Fruit fly (Drosophila melanogaster): ENCODE data around the gene CG15169.

The CG15169 gene

DNA sequence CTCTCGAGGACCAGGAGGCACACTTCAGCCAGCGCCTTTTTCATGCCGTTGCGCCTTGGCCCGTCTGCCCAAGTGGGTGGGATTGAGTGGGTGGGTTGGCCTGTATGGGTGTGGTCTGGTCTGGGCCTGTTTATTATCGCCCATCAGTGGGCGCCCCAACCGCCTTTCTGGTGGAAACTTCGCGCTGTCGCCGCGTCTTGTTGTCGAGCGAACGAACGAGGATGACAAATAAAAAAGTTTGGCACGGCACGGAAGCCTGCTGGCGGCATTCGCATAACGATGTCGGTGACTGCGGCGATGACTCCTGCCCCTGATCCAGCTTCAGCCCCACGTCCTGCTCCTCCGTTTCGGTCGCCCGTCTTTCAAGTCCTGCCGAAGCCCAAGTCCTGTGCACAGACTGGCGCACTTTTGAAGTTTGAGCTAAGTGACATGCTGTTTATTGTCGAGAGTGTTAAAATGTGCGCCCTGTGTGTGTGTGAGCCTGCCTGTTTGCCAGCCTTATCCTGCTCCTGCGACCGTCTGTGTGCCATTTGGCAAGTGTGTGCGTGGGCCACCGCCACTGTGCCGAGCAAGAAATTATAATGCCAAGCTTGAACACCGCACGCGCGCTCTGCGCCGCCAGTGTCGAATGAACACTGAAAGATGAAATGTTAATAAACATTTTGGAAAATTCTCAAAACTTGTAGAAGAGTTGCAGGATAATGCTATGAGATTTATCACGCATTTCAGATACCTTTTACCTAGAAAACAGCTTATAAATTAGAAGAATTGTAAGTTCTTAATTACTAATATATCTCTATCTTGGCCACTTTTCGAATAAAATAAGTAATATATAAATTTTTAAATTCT lies 23.4 kb downstream of the CG15169 start (continued):
- TF ChIP-seq crol (GFP tag; IDR thresholded peaks at IDR 0.05) (no peak), CG12155 (GFP tag; optimal IDR thresholded peaks at IDR 0.05) (peak; percentile 18), CG6689 (GFP tag; IDR thresholded peaks at IDR 0.05) (peak; percentile 53; the same call in 1 of the 2 replicates), tio (GFP tag; optimal IDR thresholded peaks at IDR 0.05) (peak; percentile 43), jing (GFP tag; optimal IDR thresholded peaks at IDR 0.05) (peak; percentile 4), gcm2 (GFP tag; optimal IDR thresholded peaks at IDR 0.05) (no peak), CG2129 (GFP tag; IDR thresholded peaks at IDR 0.05; ENCODE audit: partially characterized antibody) (no peak), CG7745 (tag; optimal IDR thresholded peaks at IDR 0.05) (no peak), Optix (GFP tag; IDR thresholded peaks at IDR 0.05) (no peak), prd (optimal IDR thresholded peaks at IDR 0.05) (no peak), prd (GFP tag; IDR thresholded peaks at IDR 0.05) (peak; percentile 74), Opbp (GFP tag; IDR thresholded peaks at IDR 0.05; ENCODE audit: partially characterized antibody) (no peak), CG18599 (GFP tag; optimal IDR thresholded peaks at IDR 0.05) (peak; percentile 93), seq (GFP tag; IDR thresholded peaks at IDR 0.05) (peak; percentile 35; the same call in 1 of the 2 replicates), HLHmδ (GFP tag; optimal IDR thresholded peaks at IDR 0.05) (no peak), CG17612 (GFP tag; IDR thresholded peaks at IDR 0.05) (no peak), CG12219 (GFP tag; optimal IDR thresholded peaks at IDR 0.05) (peak; percentile 30), Chrac-16 (GFP tag; optimal IDR thresholded peaks at IDR 0.05) (peak; percentile 10), toy (GFP tag; IDR thresholded peaks at IDR 0.05) (no peak), CG9932 (GFP tag; IDR thresholded peaks at IDR 0.05) (peak; percentile 53), CG32532 (GFP tag; IDR thresholded peaks at IDR 0.05) (peak; percentile 42; the same call in 1 of the 2 replicates), dysf (GFP tag; IDR thresholded peaks at IDR 0.05) (peak; percentile 79), Hmr (GFP tag; optimal IDR thresholded peaks at IDR 0.05) (peak; percentile 91), CG10209 (GFP tag; optimal IDR thresholded peaks at IDR 0.05) (peak; percentile 76), kni (GFP tag; optimal IDR thresholded peaks at IDR 0.05) (no peak), tna (GFP tag; IDR thresholded peaks at IDR 0.05; ENCODE audit: partially characterized antibody) (no peak), luna (GFP tag; optimal IDR thresholded peaks at IDR 0.05) (no peak), oc (tag; optimal IDR thresholded peaks at IDR 0.05) (peak; percentile 28), caup (GFP tag; optimal IDR thresholded peaks at IDR 0.05; ENCODE audit: severe bottlenecking) (peak; percentile 83), cato (GFP tag; optimal IDR thresholded peaks at IDR 0.05; ENCODE audit: borderline replicate concordance) (no peak), CG8944 (GFP tag; optimal IDR thresholded peaks at IDR 0.05) (no peak), CG8359 (GFP tag; optimal IDR thresholded peaks at IDR 0.05; ENCODE audit: borderline replicate concordance) (peak; percentile 27), cwo (GFP tag; optimal IDR thresholded peaks at IDR 0.05) (peak; percentile 69), CG9727 (GFP tag; optimal IDR thresholded peaks at IDR 0.05) (peak; percentile 77), CG3065 (GFP tag; optimal IDR thresholded peaks at IDR 0.05) (no peak), Dek (tag; optimal IDR thresholded peaks at IDR 0.05) (peak; percentile 74), gt (GFP tag; IDR thresholded peaks at IDR 0.05) (no peak), repo (GFP tag; optimal IDR thresholded peaks at IDR 0.05) (no peak), Nf-YC (tag; optimal IDR thresholded peaks at IDR 0.05) (peak; percentile 76), exex (tag; optimal IDR thresholded peaks at IDR 0.05) (peak; percentile 45), CG14667 (GFP tag; IDR thresholded peaks at IDR 0.05) (peak; percentile 33; the same call in 1 of the 2 replicates), Mad (GFP tag; optimal IDR thresholded peaks at IDR 0.05) (no peak), gro (GFP tag; optimal IDR thresholded peaks at IDR 0.05) (no peak), CG15479 (GFP tag; optimal IDR thresholded peaks at IDR 0.05) (no peak), CG12942 (GFP tag; optimal IDR thresholded peaks at IDR 0.05) (peak; percentile 15), nerfin-2 (GFP tag; IDR thresholded peaks at IDR 0.05; ENCODE audit: partially characterized antibody) (no peak), stc (GFP tag; IDR thresholded peaks at IDR 0.05) (peak; percentile 54), sob (GFP tag; IDR thresholded peaks at IDR 0.05) (peak; percentile 67)

All from whole organism, embryonic.